Fruit fly (Drosophila melanogaster) Kc167 (cell line): ENCODE data around the gene CG13731.

Experiments used
- Myc ChIP-seq: fragments of >200 bp; optimal IDR thresholded peaks from 2 replicates; lab custom pipeline; 2017; ENCODE audit warnings: missing external identifiers
- insv ChIP-seq: fragments of >200 bp; optimal IDR thresholded peaks from 3 replicates; lab custom pipeline; 2018; ENCODE audit warnings: missing external identifiers
- psq ChIP-seq: fragments of >200 bp; optimal IDR thresholded peaks from 2 replicates; lab custom pipeline; 2017; ENCODE audit warnings: missing external identifiers
- ttk ChIP-seq: sonication (Bioruptor generic); optimal IDR thresholded peaks from 2 replicates; lab custom pipeline; 2017; ENCODE audit warnings: missing external identifiers

- TF ChIP-seq Myc (lab: Kevin White, UChicago) (no peak), ttk (lab: Kevin White, UChicago) (no peak), insv (lab: Kevin White, UChicago) (no peak), psq (lab: Kevin White, UChicago) (no peak)
Observed at dm6 chr3L:17412146-17412545, 23.4 kb upstream of the CG13731 start.
